Fruit fly (Drosophila melanogaster): ENCODE results near the gene CG2938.

- TF ChIP-seq chn (GFP tag; optimal IDR thresholded peaks at IDR 0.05) (no peak), CG34376 (GFP tag; optimal IDR thresholded peaks at IDR 0.05) (no peak), CG8359 (GFP tag; optimal IDR thresholded peaks at IDR 0.05; ENCODE audit: borderline replicate concordance) (no peak), Blimp-1 (GFP tag; optimal IDR thresholded peaks at IDR 0.05) (no peak), CG2129 (GFP tag; IDR thresholded peaks at IDR 0.05; ENCODE audit: partially characterized antibody) (no peak)
Measured at dm6 chrX:3971250-3971649, 35.0 kb upstream of the CG2938 start, which contains the start of gene CG6414.

Measured in whole organism, embryonic.